Worm (Caenorhabditis elegans) whole organism, early embryonic: ENCODE results near the gene K10B3.1.

Source experiments
- F13C5.2 ChIP-seq: sonication (generic microtip); optimal IDR thresholded peaks from 2 replicates; lab custom pipeline; 2017; ENCODE audit warnings: mild to moderate bottlenecking, missing genetic modification characterization, inconsistent platforms, missing compliant biosample characterization
- ama-1 ChIP-seq: fragments of 150-350 bp; optimal IDR thresholded peaks from 2 replicates; lab custom pipeline; 2014
- flt-1 ChIP-seq: fragments of 200-800 bp; sonication (Bioruptor generic); IDR thresholded peaks from 2 replicates; pipeline ENCODE4 v1.3.6; 2022; ENCODE audit warnings: missing genetic modification characterization, missing compliant biosample characterization
- hmbx-1 ChIP-seq: sonication (generic microtip); optimal IDR thresholded peaks from 2 replicates; lab custom pipeline; 2016; ENCODE audit warnings: mild to moderate bottlenecking, missing genetic modification characterization, missing compliant biosample characterization
- hmg-4 ChIP-seq: fragments of 200-800 bp; sonication (Bioruptor generic); optimal IDR thresholded peaks from 2 replicates; lab custom pipeline; 2018; ENCODE audit warnings: mild to moderate bottlenecking, missing genetic modification characterization, missing compliant biosample characterization
- hnd-1 ChIP-seq: sonication (generic microtip); optimal IDR thresholded peaks from 2 replicates; lab custom pipeline; 2016; ENCODE audit warnings: missing genetic modification characterization, missing compliant biosample characterization
- pes-1 ChIP-seq: fragments of 200-800 bp; sonication (Bioruptor generic); IDR thresholded peaks from 2 replicates; pipeline ENCODE4 v1.3.6; 2022; ENCODE audit warnings: missing genetic modification reagents, missing genetic modification characterization, missing compliant biosample characterization
- tbx-11 ChIP-seq: fragments of 200-800 bp; sonication (Bioruptor generic); IDR thresholded peaks from 2 replicates; pipeline ENCODE4 v1.3.6; 2022; ENCODE audit warnings: missing genetic modification characterization, missing compliant biosample characterization

ce11 chrX:3126979-3127378 is 8.3 kb upstream of the K10B3.1 start, which contains the start of gene spc-1:
- TF ChIP-seq hmg-4 (GFP tag; lab: Kevin White, UChicago) (no peak), tbx-11 (GFP tag; lab: Robert Waterston, UW) (no peak), hnd-1 (tag; lab: Kevin White, UChicago) (no peak), F13C5.2 (tag; lab: Kevin White, UChicago) (no peak), ama-1 (lab: Kevin White, UChicago) (no peak), pes-1 (GFP tag; lab: Robert Waterston, UW) (no peak), hmbx-1 (tag; lab: Kevin White, UChicago) (no peak), flt-1 (no peak)
